Fruit fly (Drosophila melanogaster): ENCODE results near the gene Had1.

Gene Had1

dm6 chrX:16320197-16320921 is 11.9 kb upstream of the Had1 start, which contains the start of gene Cyp1 (continued):
- TF ChIP-seq GATAe (GFP tag; conservative IDR thresholded peaks at IDR 0.05) (no peak), lmd (GFP tag; IDR thresholded peaks at IDR 0.05) (peak; percentile 55), CG16815 (GFP tag; optimal IDR thresholded peaks at IDR 0.05) (no peak), CG17359 (tag; optimal IDR thresholded peaks at IDR 0.05) (peak; percentile 15), CG10654 (GFP tag; optimal IDR thresholded peaks at IDR 0.05) (no peak), Blimp-1 (GFP tag; optimal IDR thresholded peaks at IDR 0.05) (no peak), CG14965 (GFP tag; optimal IDR thresholded peaks at IDR 0.05; ENCODE audit: borderline replicate concordance) (no peak), toy (GFP tag; IDR thresholded peaks at IDR 0.05) (0 out of 2 replicates have a peak, but pooled peaks have one; percentile 8), kah (GFP tag; optimal IDR thresholded peaks at IDR 0.05) (no peak), Abd-B (GFP tag; optimal IDR thresholded peaks at IDR 0.05) (no peak), vfl (GFP tag; optimal IDR thresholded peaks at IDR 0.05) (no peak), Hr3 (GFP tag; optimal IDR thresholded peaks at IDR 0.05) (peak; percentile 5), CG4282 (GFP tag; optimal IDR thresholded peaks at IDR 0.05) (no peak), jigr1 (GFP tag; IDR thresholded peaks at IDR 0.05) (0 out of 3 replicates have a peak, but pooled peaks have one; percentile 40), BtbVII (GFP tag; optimal IDR thresholded peaks at IDR 0.05) (no peak), CG43689 (GFP tag; IDR thresholded peaks at IDR 0.05) (no peak), NC2α (GFP tag; optimal IDR thresholded peaks at IDR 0.05) (no peak), Doc3 (GFP tag; IDR thresholded peaks at IDR 0.05; ENCODE audit: partially characterized antibody) (0 out of 3 replicates have a peak, but pooled peaks have one; percentile 42), fu2 (GFP tag; optimal IDR thresholded peaks at IDR 0.05) (no peak), lbe (GFP tag; optimal IDR thresholded peaks at IDR 0.05) (no peak), Dp (GFP tag; optimal IDR thresholded peaks at IDR 0.05) (peak; percentile 51), gsb-n (tag; optimal IDR thresholded peaks at IDR 0.05) (no peak), CG30431 (GFP tag; optimal IDR thresholded peaks at IDR 0.05) (no peak), Bgb (GFP tag; IDR thresholded peaks at IDR 0.05; ENCODE audit: partially characterized antibody) (peak; percentile 89), Eip74EF (GFP tag; optimal IDR thresholded peaks at IDR 0.05) (no peak), CTCF (GFP tag; optimal IDR thresholded peaks at IDR 0.05) (no peak), CG6765 (GFP tag; optimal IDR thresholded peaks at IDR 0.05) (no peak), CG14050 (GFP tag; IDR thresholded peaks at IDR 0.05) (peak; percentile 43; the same call in 1 of the 3 replicates), CG8281 (tag; optimal IDR thresholded peaks at IDR 0.05) (no peak), ato (GFP tag; IDR thresholded peaks at IDR 0.05; ENCODE audit: partially characterized antibody) (peak; percentile 82), eve (GFP tag; optimal IDR thresholded peaks at IDR 0.05) (no peak), Pdp1 (GFP tag; optimal IDR thresholded peaks at IDR 0.05) (peak in 1 of 2 experiments; percentile 99), CG16863 (GFP tag; optimal IDR thresholded peaks at IDR 0.05) (no peak), pum (GFP tag; optimal IDR thresholded peaks at IDR 0.05) (no peak), CG6272 (GFP tag; IDR thresholded peaks at IDR 0.05) (peak; percentile 52; the same call in 1 of the 2 replicates), fd102C (GFP tag; optimal IDR thresholded peaks at IDR 0.05) (no peak), Med (GFP tag) (peak; percentile 88), CG2129 (GFP tag; IDR thresholded peaks at IDR 0.05; ENCODE audit: partially characterized antibody) (peak; percentile 32; the same call in 1 of the 2 replicates), CG18011 (GFP tag; optimal IDR thresholded peaks at IDR 0.05) (no peak), pb (GFP tag; optimal IDR thresholded peaks at IDR 0.05) (no peak), HHEX (GFP tag; optimal IDR thresholded peaks at IDR 0.05) (no peak), CG6791 (GFP tag; IDR thresholded peaks at IDR 0.05; ENCODE audit: partially characterized antibody) (peak; percentile 85), az2 (GFP tag; optimal IDR thresholded peaks at IDR 0.05) (no peak), CG9609 (GFP tag; optimal IDR thresholded peaks at IDR 0.05) (no peak), ftz-f1 (GFP tag; optimal IDR thresholded peaks at IDR 0.05) (peak; percentile 1), sob (GFP tag; IDR thresholded peaks at IDR 0.05) (peak; percentile 69; the same call in 1 of the 2 replicates), CG6175 (GFP tag; IDR thresholded peaks at IDR 0.05) (0 out of 3 replicates have a peak, but pooled peaks have one; percentile 16), CG4617 (GFP tag; optimal IDR thresholded peaks at IDR 0.05; ENCODE audit: borderline replicate concordance) (no peak), fd96Cb (tag; optimal IDR thresholded peaks at IDR 0.05) (peak; percentile 35)

Measured in whole organism, embryonic.